Worm (Caenorhabditis elegans) whole organism, early embryonic: ENCODE data around the gene B0410.1.

Source experiments
- B0310.2 ChIP-seq: sonication (generic microtip); optimal IDR thresholded peaks from 2 replicates; lab custom pipeline; 2016; ENCODE audit warnings: mild to moderate bottlenecking, missing genetic modification characterization, missing compliant biosample characterization
- F13C5.2 ChIP-seq: sonication (generic microtip); optimal IDR thresholded peaks from 2 replicates; lab custom pipeline; 2017; ENCODE audit warnings: mild to moderate bottlenecking, missing genetic modification characterization, inconsistent platforms, missing compliant biosample characterization
- aly-1 ChIP-seq: sonication (generic microtip); optimal IDR thresholded peaks from 2 replicates; lab custom pipeline; 2016; ENCODE audit warnings: missing genetic modification characterization, missing compliant biosample characterization
- ama-1 ChIP-seq: fragments of 150-350 bp; optimal IDR thresholded peaks from 2 replicates; lab custom pipeline; 2014
- ceh-13 ChIP-seq: fragments of 200-800 bp; sonication (Bioruptor generic); optimal IDR thresholded peaks from 2 replicates; lab custom pipeline; 2018; ENCODE audit warnings: mild to moderate bottlenecking, missing genetic modification characterization, missing compliant biosample characterization
- ceh-36 ChIP-seq: sonication (generic microtip); optimal IDR thresholded peaks from 2 replicates; lab custom pipeline; 2016; ENCODE audit warnings: missing genetic modification characterization, inconsistent platforms, missing compliant biosample characterization
- ets-7 ChIP-seq: sonication (generic microtip); optimal IDR thresholded peaks from 2 replicates; lab custom pipeline; 2016; ENCODE audit warnings: missing genotype, missing genetic modification characterization, missing compliant biosample characterization
- flt-1 ChIP-seq: fragments of 200-800 bp; sonication (Bioruptor generic); IDR thresholded peaks from 2 replicates; pipeline ENCODE4 v1.3.6; 2022; ENCODE audit warnings: missing genetic modification characterization, missing compliant biosample characterization
- hmg-4 ChIP-seq: fragments of 200-800 bp; sonication (Bioruptor generic); optimal IDR thresholded peaks from 2 replicates; lab custom pipeline; 2018; ENCODE audit warnings: mild to moderate bottlenecking, missing genetic modification characterization, missing compliant biosample characterization
- hnd-1 ChIP-seq: sonication (generic microtip); optimal IDR thresholded peaks from 2 replicates; lab custom pipeline; 2016; ENCODE audit warnings: missing genetic modification characterization, missing compliant biosample characterization
- scrt-1 ChIP-seq: fragments of 200-800 bp; sonication (Bioruptor generic); IDR thresholded peaks from 2 replicates; pipeline ENCODE4 v1.3.6; 2022; ENCODE audit warnings: missing genetic modification characterization, missing compliant biosample characterization
- sea-1 ChIP-seq: fragments of 200-800 bp; sonication (Bioruptor generic); conservative IDR thresholded peaks from 2 replicates; pipeline ENCODE4 v1.3.6; 2022; ENCODE audit warnings: missing genetic modification characterization, missing compliant biosample characterization
- tra-4 ChIP-seq: sonication (generic microtip); optimal IDR thresholded peaks from 2 replicates; lab custom pipeline; 2017; ENCODE audit warnings: missing genetic modification characterization, missing compliant biosample characterization

ce11 chrX:2871037-2871436 is 23.3 kb upstream of the B0410.1 start, which contains the start of gene F53B3.3:
- TF ChIP-seq ama-1 (lab: Kevin White, UChicago) = no peak
- no peak for TF ChIP-seq ceh-36 (tag; lab: Kevin White, UChicago)
- no peak for TF ChIP-seq aly-1 (tag; lab: Kevin White, UChicago)
- no peak for TF ChIP-seq sea-1 (GFP tag; lab: Robert Waterston, UW)
- no peak for TF ChIP-seq F13C5.2
- no peak for TF ChIP-seq scrt-1 (GFP tag; lab: Robert Waterston, UW)
- no peak for TF ChIP-seq tra-4 (tag; lab: Kevin White, UChicago)
- TF ChIP-seq hmg-4 (GFP tag; lab: Kevin White, UChicago) = peak; percentile 36
- 0 out of 2 replicates have a peak, but pooled peaks have one; percentile 11 for TF ChIP-seq flt-1 (GFP tag; lab: Robert Waterston, UW)
- TF ChIP-seq ceh-13 = no peak
- TF ChIP-seq hnd-1 (tag; lab: Kevin White, UChicago) = no peak
- no peak for TF ChIP-seq B0310.2 (tag; lab: Kevin White, UChicago)
- TF ChIP-seq ets-7 (tag; lab: Kevin White, UChicago) = no peak
